Worm (Caenorhabditis elegans) whole organism, young adult: ENCODE measurements around the gene C52E4.7.

ENCODE experiments used
- B0019.2 ChIP-seq: fragments of 200-800 bp; sonication (Bioruptor generic); conservative IDR thresholded peaks from 2 replicates; pipeline ENCODE4 v1.3.6; 2022; ENCODE audit warnings: missing genetic modification reagents, missing genetic modification characterization, missing compliant biosample characterization
- B0261.1 ChIP-seq: sonication (generic microtip); optimal IDR thresholded peaks from 2 replicates; lab custom pipeline; 2016; ENCODE audit warnings: mild to moderate bottlenecking, missing genetic modification characterization, moderate library complexity, missing compliant biosample characterization
- B0336.3 ChIP-seq: fragments of 200-800 bp; sonication (Bioruptor generic); IDR thresholded peaks from 2 replicates; pipeline ENCODE4 v1.3.6; 2022; ENCODE audit warnings: missing genetic modification characterization, missing compliant biosample characterization
- Y53G8AR.9 ChIP-seq: fragments of 200-800 bp; sonication (Bioruptor generic); conservative IDR thresholded peaks from 2 replicates; pipeline ENCODE4 v1.3.6; 2022; ENCODE audit warnings: missing genetic modification reagents, missing genetic modification characterization, missing compliant biosample characterization
- attf-5 ChIP-seq: fragments of 200-800 bp; sonication (Bioruptor generic); optimal IDR thresholded peaks from 2 replicates; lab custom pipeline; 2018; ENCODE audit warnings: mild to moderate bottlenecking, missing genetic modification characterization, missing compliant biosample characterization
- bed-1 ChIP-seq: fragments of 200-800 bp; sonication (Bioruptor generic); IDR thresholded peaks from 2 replicates; pipeline ENCODE4 v1.3.6; 2022; ENCODE audit warnings: missing genetic modification reagents, missing genetic modification characterization, missing compliant biosample characterization
- cebp-1 ChIP-seq, 2 experiments: fragments of 200-800 bp in 1 of 2; sonication (Bioruptor generic) in 1 of 2; sonication (generic microtip) in 1 of 2; IDR thresholded peaks in 1 of 2; optimal IDR thresholded peaks in 1 of 2; 2 replicates each; pipeline versions ENCODE4 v1.3.6 to Lab custom; 2017 to 2022; ENCODE audit warnings: missing compliant biosample characterization in 2 of 2, missing genetic modification characterization in 2 of 2, mild to moderate bottlenecking in 1 of 2, missing genetic modification reagents in 1 of 2, moderate library complexity in 1 of 2
- ceh-58 ChIP-seq: fragments of 200-800 bp; sonication (Bioruptor generic); IDR thresholded peaks from 2 replicates; pipeline ENCODE4 v1.3.6; 2022; ENCODE audit warnings: missing genetic modification characterization, missing compliant biosample characterization
- chd-7 ChIP-seq: sonication (generic microtip); optimal IDR thresholded peaks from 2 replicates; lab custom pipeline; 2016; ENCODE audit warnings: mild to moderate bottlenecking, missing genetic modification characterization, moderate library complexity, missing compliant biosample characterization
- dpff-1 ChIP-seq: sonication (generic microtip); optimal IDR thresholded peaks from 2 replicates; lab custom pipeline; 2017; ENCODE audit warnings: mild to moderate bottlenecking, missing genetic modification characterization, missing compliant biosample characterization
- egl-18 ChIP-seq: fragments of 200-800 bp; sonication (Bioruptor generic); IDR thresholded peaks from 2 replicates; pipeline ENCODE4 v1.3.6; 2022; ENCODE audit warnings: missing genetic modification reagents, missing genetic modification characterization, missing compliant biosample characterization
- egl-44 ChIP-seq: fragments of 200-800 bp; sonication (Bioruptor generic); IDR thresholded peaks from 2 replicates; pipeline ENCODE4 v1.3.6; 2022; ENCODE audit warnings: missing genetic modification reagents, missing genetic modification characterization, missing compliant biosample characterization
- ekl-4 ChIP-seq: fragments of 200-800 bp; sonication (Bioruptor generic); IDR thresholded peaks from 2 replicates; pipeline ENCODE4 v1.3.6; 2022; ENCODE audit warnings: missing genetic modification reagents, missing genetic modification characterization, missing compliant biosample characterization
- gei-17 ChIP-seq: fragments of 200-800 bp; sonication (Bioruptor generic); optimal IDR thresholded peaks from 2 replicates; lab custom pipeline; 2018; ENCODE audit warnings: mild to moderate bottlenecking, missing genetic modification characterization, missing compliant biosample characterization
- hlh-26 ChIP-seq: fragments of 200-800 bp; sonication (Bioruptor generic); conservative IDR thresholded peaks from 2 replicates; pipeline ENCODE4 v1.3.6; 2022; ENCODE audit warnings: missing genetic modification reagents, missing genetic modification characterization, missing compliant biosample characterization
- hmg-20 ChIP-seq: fragments of 200-800 bp; sonication (Bioruptor generic); IDR thresholded peaks from 2 replicates; pipeline ENCODE4 v1.3.6; 2022; ENCODE audit warnings: missing genetic modification reagents, missing genetic modification characterization, missing compliant biosample characterization
- hrde-1 ChIP-seq: sonication (generic microtip); optimal IDR thresholded peaks from 2 replicates; lab custom pipeline; 2016; ENCODE audit warnings: missing genetic modification characterization, mild to moderate bottlenecking, missing compliant biosample characterization, moderate library complexity, missing genotype, missing genetic modification reagents, borderline replicate concordance
- lag-1 ChIP-seq: fragments of 200-800 bp; sonication (Bioruptor generic); IDR thresholded peaks from 2 replicates; pipeline ENCODE4 v1.3.6; 2022; ENCODE audit warnings: missing genetic modification reagents, missing genetic modification characterization, missing compliant biosample characterization
- let-607 ChIP-seq, 2 experiments: fragments of 200-800 bp in 1 of 2; sonication (Bioruptor generic) in 1 of 2; sonication (generic microtip) in 1 of 2; optimal IDR thresholded peaks; 2 replicates each; lab custom pipeline; 2016 to 2018; ENCODE audit warnings: mild to moderate bottlenecking in 2 of 2, missing compliant biosample characterization in 2 of 2, missing genetic modification characterization in 2 of 2, moderate library complexity in 2 of 2, missing genotype in 1 of 2
- lin-26 ChIP-seq: fragments of 200-800 bp; sonication (Bioruptor generic); IDR thresholded peaks from 2 replicates; pipeline ENCODE4 v1.3.6; 2022; ENCODE audit warnings: missing genetic modification reagents, missing genetic modification characterization, missing compliant biosample characterization
- lsl-1 ChIP-seq: fragments of 200-800 bp; sonication (Bioruptor generic); optimal IDR thresholded peaks from 2 replicates; lab custom pipeline; 2018; ENCODE audit warnings: mild to moderate bottlenecking, missing genetic modification characterization, moderate library complexity, missing compliant biosample characterization
- nfya-1 ChIP-seq: sonication (generic microtip); optimal IDR thresholded peaks from 2 replicates; lab custom pipeline; 2017; ENCODE audit warnings: antibody characterized with exemption, missing compliant biosample characterization, missing genetic modification characterization, borderline replicate concordance; ENCODE audit not compliant: insufficient read depth
- nhr-179 ChIP-seq: sonication (generic microtip); optimal IDR thresholded peaks from 2 replicates; lab custom pipeline; 2016; ENCODE audit warnings: mild to moderate bottlenecking, missing genetic modification characterization, missing compliant biosample characterization
- nhr-80 ChIP-seq: sonication (generic microtip); optimal IDR thresholded peaks from 2 replicates; lab custom pipeline; 2016; ENCODE audit warnings: missing genetic modification characterization, missing compliant biosample characterization
- rcor-1 ChIP-seq: fragments of 200-800 bp; sonication (Bioruptor generic); IDR thresholded peaks from 2 replicates; pipeline ENCODE4 v1.3.6; 2022; ENCODE audit warnings: missing genetic modification reagents, missing genetic modification characterization, missing compliant biosample characterization
- rec-8 ChIP-seq, 2 experiments: sonication (generic microtip); optimal IDR thresholded peaks; 2 replicates each; lab custom pipeline; 2016; ENCODE audit warnings: mild to moderate bottlenecking in 2 of 2, missing genetic modification characterization in 2 of 2, missing genetic modification reagents in 2 of 2, missing genotype in 2 of 2, missing biosample characterization in 1 of 2, missing compliant biosample characterization in 1 of 2, moderate library complexity in 1 of 2
- somi-1 ChIP-seq: fragments of 200-800 bp; sonication (Bioruptor generic); optimal IDR thresholded peaks from 2 replicates; lab custom pipeline; 2018; ENCODE audit warnings: mild to moderate bottlenecking, missing genetic modification characterization, missing compliant biosample characterization
- ztf-25 ChIP-seq: fragments of 200-800 bp; sonication (Bioruptor generic); IDR thresholded peaks from 2 replicates; pipeline ENCODE4 v1.3.6; 2022; ENCODE audit warnings: missing genetic modification reagents, missing genetic modification characterization, missing compliant biosample characterization
- ztf-28 ChIP-seq: fragments of 200-800 bp; sonication (Bioruptor generic); IDR thresholded peaks from 2 replicates; pipeline ENCODE4 v1.3.6; 2022; ENCODE audit warnings: missing genetic modification reagents, missing genetic modification characterization, missing compliant biosample characterization
- ztf-6 ChIP-seq: fragments of 200-800 bp; sonication (Bioruptor generic); IDR thresholded peaks from 2 replicates; pipeline ENCODE4 v1.3.6; 2022; ENCODE audit warnings: missing genetic modification reagents, missing genetic modification characterization, missing compliant biosample characterization

Gene C52E4.7

DNA sequence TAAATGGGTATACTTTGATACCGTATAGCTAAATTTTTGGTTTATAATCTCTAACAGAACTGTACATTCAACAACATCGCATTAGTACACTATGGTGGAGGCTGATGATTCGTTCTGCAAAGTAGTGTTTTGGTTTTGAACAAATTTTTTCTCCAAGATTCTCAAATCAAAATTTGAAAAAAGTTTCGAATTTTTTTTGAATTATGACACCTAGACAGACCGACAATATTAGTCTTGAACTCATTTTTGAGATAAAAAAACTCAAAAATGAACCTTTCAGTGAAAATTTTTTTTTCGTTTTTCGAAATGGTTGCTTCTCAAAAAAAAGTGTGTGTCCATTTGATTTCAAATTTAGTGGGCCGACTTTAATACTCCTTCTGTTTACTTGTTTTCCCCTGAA, 48.7 kb upstream of the C52E4.7 start:
- TF ChIP-seq bed-1 (GFP tag; lab: Robert Waterston, UW) (no peak), somi-1 (GFP tag; lab: Kevin White, UChicago) (no peak), rcor-1 (GFP tag; lab: Robert Waterston, UW) (no peak)

DNA sequence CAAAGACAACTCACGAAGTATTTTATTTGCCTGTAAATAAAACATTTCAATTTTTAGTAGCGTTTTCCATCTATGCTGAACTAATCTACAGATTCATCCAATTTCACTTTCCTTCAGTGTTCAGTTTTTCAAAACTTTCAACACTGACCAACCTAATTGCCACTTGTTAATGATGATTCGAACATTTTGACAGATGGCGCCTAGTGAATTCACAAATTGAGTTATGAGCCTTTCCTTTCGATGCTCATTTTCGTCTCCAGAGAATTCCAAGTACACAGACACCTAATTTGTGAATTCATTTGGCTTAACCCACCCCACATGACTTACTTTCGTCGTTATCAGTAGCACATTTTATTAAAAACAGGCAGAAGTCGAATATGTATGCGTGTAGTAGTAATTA, 47.3 kb upstream of the C52E4.7 start:
- TF ChIP-seq B0261.1 (tag; lab: Kevin White, UChicago), result no peak
- no peak for TF ChIP-seq nfya-1
- TF ChIP-seq hrde-1 (tag; lab: Kevin White, UChicago), result no peak
- TF ChIP-seq let-607 (tag; optimal IDR thresholded peaks at IDR 0.05; lab: Kevin White, UChicago), result no peak
- no peak for TF ChIP-seq B0019.2

DNA sequence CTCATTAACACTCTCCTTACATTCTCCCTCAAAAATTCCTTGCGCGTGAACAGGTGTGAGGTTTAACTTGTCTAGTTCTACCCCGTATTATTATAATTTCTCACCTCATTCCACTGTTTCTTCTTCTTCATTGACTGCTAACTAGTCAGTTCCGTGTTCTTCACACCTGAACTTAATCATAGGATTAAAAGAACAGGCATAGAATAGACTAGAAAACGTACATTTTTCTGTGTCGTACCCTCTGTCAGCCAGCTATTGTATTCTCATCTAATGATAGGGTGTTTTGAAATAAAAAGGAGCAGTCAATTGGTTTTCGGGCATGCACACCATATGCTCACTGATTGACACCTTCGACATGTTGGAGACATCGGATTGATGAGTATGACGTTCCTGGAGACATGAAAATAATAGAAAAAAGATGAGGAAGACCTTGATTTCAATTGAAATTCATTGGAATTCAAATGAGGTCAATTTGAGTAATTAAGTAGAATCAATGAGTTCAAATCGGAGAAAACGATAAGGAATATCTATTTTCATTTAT, 46.6 kb upstream of the C52E4.7 start:
- TF ChIP-seq ztf-28 (GFP tag; lab: Robert Waterston, UW), result no peak
- TF ChIP-seq B0336.3 (GFP tag; lab: Robert Waterston, UW), result no peak
- TF ChIP-seq chd-7 (tag; lab: Kevin White, UChicago), result no peak
- no peak for TF ChIP-seq dpff-1 (tag; lab: Kevin White, UChicago)
- TF ChIP-seq rec-8 (tag; optimal IDR thresholded peaks at IDR 0.05; lab: Kevin White, UChicago), result no peak
- TF ChIP-seq Y53G8AR.9 (GFP tag; lab: Robert Waterston, UW), result no peak
- TF ChIP-seq egl-44 (GFP tag; lab: Robert Waterston, UW), result no peak
- no peak for TF ChIP-seq hlh-26
- no peak for TF ChIP-seq lin-26 (GFP tag; lab: Robert Waterston, UW)

DNA sequence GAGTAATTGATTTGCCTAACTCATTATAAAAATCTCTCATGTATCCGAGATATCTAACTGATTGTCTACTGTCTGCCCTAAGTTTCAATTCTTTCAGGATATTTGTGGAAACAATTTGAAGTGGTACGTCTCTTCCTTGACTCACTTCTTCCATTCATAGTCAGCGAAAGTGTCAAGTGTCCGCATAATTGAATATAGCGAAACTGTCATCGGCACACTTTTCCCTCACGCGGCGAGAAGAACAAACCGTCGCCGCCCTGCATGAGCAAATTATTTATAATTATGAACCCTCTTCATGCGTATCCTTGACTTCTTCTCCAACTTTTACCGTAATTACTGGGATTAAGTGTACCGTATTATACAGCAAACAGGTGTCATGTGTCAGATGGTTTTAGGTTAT, 45.5 kb upstream of the C52E4.7 start:
- no peak for TF ChIP-seq cebp-1 (GFP tag; IDR thresholded peaks at IDR 0.05; lab: Robert Waterston, UW)
- no peak for TF ChIP-seq cebp-1 (tag; optimal IDR thresholded peaks at IDR 0.05; lab: Kevin White, UChicago)
- no peak for TF ChIP-seq gei-17 (GFP tag; lab: Kevin White, UChicago)
- no peak for TF ChIP-seq ztf-6
- TF ChIP-seq ceh-58, result no peak
- TF ChIP-seq nhr-80, result no peak
- TF ChIP-seq lag-1, result no peak
- TF ChIP-seq ekl-4 (GFP tag; lab: Robert Waterston, UW), result no peak

DNA sequence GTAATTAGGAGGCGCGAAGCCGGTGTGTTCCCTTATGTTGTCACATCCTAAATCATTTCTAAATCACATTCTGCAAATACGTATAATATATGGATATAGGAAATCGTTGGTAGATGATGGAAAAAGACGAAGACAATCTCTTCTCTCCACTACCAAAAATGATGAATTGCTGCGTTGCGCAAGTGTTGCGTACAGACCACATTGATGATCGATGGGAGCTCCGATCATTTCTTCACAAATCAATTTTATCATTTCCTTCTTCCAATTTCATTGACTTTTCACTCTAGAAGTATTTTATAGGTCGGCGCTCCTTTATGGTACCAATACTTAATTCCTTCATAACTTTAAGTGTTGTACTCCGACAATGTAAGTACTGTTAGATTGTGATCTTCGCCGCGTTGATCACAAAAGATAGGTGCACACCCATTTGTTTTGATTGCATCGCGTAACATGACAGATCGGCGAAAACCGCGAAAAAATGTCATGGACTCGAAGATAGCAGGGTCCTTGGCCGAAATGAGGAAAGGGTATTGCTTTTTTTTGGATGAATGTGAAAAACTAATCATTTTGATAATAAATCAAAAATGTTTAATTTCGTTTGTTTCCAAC, 44.5 kb upstream of the C52E4.7 start:
- TF ChIP-seq nhr-179 (tag; lab: Kevin White, UChicago) (no peak), attf-5 (GFP tag; lab: Kevin White, UChicago) (no peak), egl-18 (GFP tag; lab: Robert Waterston, UW) (no peak), lsl-1 (GFP tag; lab: Kevin White, UChicago) (no peak), lag-1 (no peak), hmg-20 (GFP tag; lab: Robert Waterston, UW) (no peak), ztf-25 (no peak)
